Worm (Caenorhabditis elegans) whole organism, early embryonic: ENCODE measurements around the gene ajm-1.

ENCODE experiments used
- flt-1 ChIP-seq: fragments of 200-800 bp; sonication (Bioruptor generic); IDR thresholded peaks from 2 replicates; pipeline ENCODE4 v1.3.6; 2022; ENCODE audit warnings: missing genetic modification characterization, missing compliant biosample characterization
- hmg-4 ChIP-seq: fragments of 200-800 bp; sonication (Bioruptor generic); optimal IDR thresholded peaks from 2 replicates; lab custom pipeline; 2018; ENCODE audit warnings: mild to moderate bottlenecking, missing genetic modification characterization, missing compliant biosample characterization

DNA sequence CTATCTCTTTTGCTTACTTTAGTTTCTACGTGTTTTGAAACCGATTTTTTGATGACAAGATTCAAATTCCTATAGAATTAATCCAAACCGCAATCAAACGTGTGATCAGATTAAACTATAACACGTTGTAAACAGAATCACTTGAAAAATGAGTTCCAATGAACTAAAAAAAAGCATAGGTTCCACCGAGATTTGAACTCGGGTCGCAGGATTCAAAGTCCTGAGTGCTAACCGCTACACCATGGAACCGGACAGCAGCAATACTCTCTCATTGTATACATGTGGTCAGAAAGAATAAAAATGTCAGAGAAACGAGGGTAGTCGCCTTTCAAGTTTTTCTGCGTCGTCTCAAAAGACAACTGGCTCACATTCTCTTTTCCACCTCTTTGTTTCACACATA lies 8.6 kb downstream of the ajm-1 start:
- peak; percentile 40 for TF ChIP-seq hmg-4
- peak; percentile 74 for TF ChIP-seq flt-1 (GFP tag; lab: Robert Waterston, UW)
